Worm (Caenorhabditis elegans) whole organism, young adult: ENCODE data around the gene D2024.1.
"Not testable (repeated sequence)": the region's sequence is repeated elsewhere in the genome, so short reads cannot be mapped to it uniquely, and the experiment has no call there.

Experiments used
- athp-1 ChIP-seq: sonication (generic microtip); optimal IDR thresholded peaks from 2 replicates; lab custom pipeline; 2017; ENCODE audit warnings: mild to moderate bottlenecking, missing genetic modification characterization, missing compliant biosample characterization
- lin-35 ChIP-seq, 3 experiments: fragments of 150-350 bp in 2 of 3; sonication (generic microtip) in 1 of 3; optimal IDR thresholded peaks; 2 replicates each; lab custom pipeline; 2014 to 2018; ENCODE audit warnings: missing biosample characterization in 3 of 3, missing genetic modification characterization in 3 of 3, missing genetic modification reagents in 3 of 3
- snpc-4 ChIP-seq, 5 experiments: fragments of 150-350 bp in 1 of 5; sonication (generic microtip) in 4 of 5; optimal IDR thresholded peaks; 2 replicates each; lab custom pipeline; 2014 to 2018; ENCODE audit warnings: missing genetic modification characterization in 5 of 5, missing biosample characterization in 3 of 5, antibody characterized with exemption in 2 of 5, mild to moderate bottlenecking in 2 of 5, missing compliant biosample characterization in 2 of 5, missing genotype in 2 of 5, moderate library complexity in 2 of 5, missing genetic modification reagents in 1 of 5

- not testable (repeated sequence) for TF ChIP-seq lin-35 (GFP tag; optimal IDR thresholded peaks at IDR 0.05; lab: Kevin White, UChicago); athp-1; snpc-4 (GFP tag; optimal IDR thresholded peaks at IDR 0.05; lab: Kevin White, UChicago); snpc-4 (tag; optimal IDR thresholded peaks at IDR 0.05; lab: Kevin White, UChicago)
Measured at ce11 chrIV:7254690-7255089, 7.3 kb downstream of the D2024.1 start, which contains the start of gene C06E4.5.
